Worm (Caenorhabditis elegans) whole organism, late embryonic: Measurements from ENCODE around the gene F54F2.14.

Experiments
- K09A11.1 ChIP-seq: sonication (generic microtip); optimal IDR thresholded peaks from 2 replicates; lab custom pipeline; 2017; ENCODE audit warnings: antibody characterized with exemption, mild to moderate bottlenecking, missing genetic modification characterization, missing compliant biosample characterization; ENCODE audit not compliant: insufficient read depth
- ceh-14 ChIP-seq: sonication (generic microtip); optimal IDR thresholded peaks from 2 replicates; lab custom pipeline; 2016; ENCODE audit warnings: missing genotype, missing genetic modification characterization, missing compliant biosample characterization
- ceh-31 ChIP-seq: sonication (generic microtip); optimal IDR thresholded peaks from 2 replicates; lab custom pipeline; 2016; ENCODE audit warnings: missing genetic modification characterization, missing compliant biosample characterization
- ceh-9 ChIP-seq: sonication (generic microtip); optimal IDR thresholded peaks from 2 replicates; lab custom pipeline; 2016; ENCODE audit warnings: mild to moderate bottlenecking, missing genetic modification characterization, inconsistent platforms, missing compliant biosample characterization
- dmd-4 ChIP-seq: sonication (generic microtip); optimal IDR thresholded peaks from 2 replicates; lab custom pipeline; 2016; ENCODE audit warnings: borderline replicate concordance, missing genetic modification characterization, missing compliant biosample characterization
- elt-2 ChIP-seq: sonication (generic microtip); optimal IDR thresholded peaks from 2 replicates; lab custom pipeline; 2016; ENCODE audit warnings: missing genetic modification reagents, missing genetic modification characterization, missing compliant biosample characterization
- lin-11 ChIP-seq: fragments of 200-800 bp; sonication (Bioruptor generic); optimal IDR thresholded peaks from 2 replicates; lab custom pipeline; 2018; ENCODE audit warnings: mild to moderate bottlenecking, missing genetic modification characterization, missing compliant biosample characterization
- madf-2 ChIP-seq: sonication (generic microtip); optimal IDR thresholded peaks from 2 replicates; lab custom pipeline; 2017; ENCODE audit warnings: missing genetic modification characterization, missing compliant biosample characterization
- pqm-1 ChIP-seq: sonication (generic microtip); optimal IDR thresholded peaks from 2 replicates; lab custom pipeline; 2016; ENCODE audit warnings: missing genetic modification characterization, missing compliant biosample characterization
- sdc-2 ChIP-seq: sonication (generic microtip); optimal IDR thresholded peaks from 2 replicates; lab custom pipeline; 2016; ENCODE audit warnings: missing genotype, missing genetic modification characterization, missing compliant biosample characterization

DNA sequence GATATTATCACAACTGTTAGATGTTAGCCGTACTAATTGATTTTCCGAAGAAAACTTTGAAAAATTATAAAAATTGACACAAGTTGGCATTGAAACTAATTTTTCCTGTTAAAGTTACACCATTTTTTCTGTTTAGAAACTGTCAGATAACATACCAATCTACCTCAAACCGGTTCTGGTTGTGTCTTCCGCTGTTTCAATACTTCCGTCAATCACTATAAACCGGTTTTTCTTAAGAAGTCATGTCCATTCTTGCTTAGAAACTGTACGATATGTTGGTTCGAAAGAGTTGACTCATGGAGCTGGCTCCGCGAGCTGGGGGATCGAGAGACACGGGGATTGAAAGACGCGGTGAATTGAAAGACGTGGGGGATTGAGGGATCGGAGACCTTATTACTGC is 21.1 kb upstream of the F54F2.14 start:
- no peak for TF ChIP-seq elt-2
- no peak for TF ChIP-seq ceh-9 (tag; lab: Kevin White, UChicago)
- no peak for TF ChIP-seq ceh-14
- TF ChIP-seq pqm-1 (tag; lab: Kevin White, UChicago): no peak
- TF ChIP-seq dmd-4 (tag; lab: Kevin White, UChicago): no peak
- no peak for TF ChIP-seq madf-2 (tag; lab: Kevin White, UChicago)
- TF ChIP-seq ceh-31 (tag; lab: Kevin White, UChicago): no peak
- TF ChIP-seq lin-11 (tag; lab: Kevin White, UChicago): no peak
- TF ChIP-seq K09A11.1 (tag; lab: Kevin White, UChicago): no peak
- no peak for TF ChIP-seq sdc-2 (tag; lab: Kevin White, UChicago)
